Fruit fly (Drosophila melanogaster) Kc167 (cell line): ENCODE measurements around the gene Eig71Eg.

Experiments
- Myc ChIP-seq: fragments of >200 bp; optimal IDR thresholded peaks from 2 replicates; lab custom pipeline; 2017; ENCODE audit warnings: missing external identifiers
- Sin3A ChIP-seq: fragments of >200 bp; optimal IDR thresholded peaks from 2 replicates; lab custom pipeline; 2018; ENCODE audit warnings: missing external identifiers
- h ChIP-seq: fragments of >200 bp; optimal IDR thresholded peaks from 3 replicates; lab custom pipeline; 2018; ENCODE audit warnings: missing external identifiers
- insv ChIP-seq: fragments of >200 bp; optimal IDR thresholded peaks from 3 replicates; lab custom pipeline; 2018; ENCODE audit warnings: missing external identifiers
- psq ChIP-seq: fragments of >200 bp; optimal IDR thresholded peaks from 2 replicates; lab custom pipeline; 2017; ENCODE audit warnings: missing external identifiers
- ttk ChIP-seq: sonication (Bioruptor generic); optimal IDR thresholded peaks from 2 replicates; lab custom pipeline; 2017; ENCODE audit warnings: missing external identifiers

The Eig71Eg gene

dm6 chr3L:15675111-15675510, 17.7 kb downstream of the Eig71Eg start:
- TF ChIP-seq Myc (lab: Kevin White, UChicago) (no peak), ttk (no peak), psq (lab: Kevin White, UChicago) (no peak), Sin3A (no peak), h (no peak), insv (lab: Kevin White, UChicago) (no peak)

- TF ChIP-seq Sin3A (no peak), psq (lab: Kevin White, UChicago) (no peak)
Measured at dm6 chr3L:15677662-15678061, 20.2 kb downstream of the Eig71Eg start.

- TF ChIP-seq h (no peak), psq (lab: Kevin White, UChicago) (no peak), insv (lab: Kevin White, UChicago) (no peak), Sin3A (no peak), Myc (lab: Kevin White, UChicago) (no peak), ttk (no peak)
Measured at dm6 chr3L:15678284-15678683, 20.9 kb downstream of the Eig71Eg start.

dm6 chr3L:15679420-15679819, 22.0 kb downstream of the Eig71Eg start, which contains the start of gene CG7304:
Gene CG7304 (plus strand): TSS chr3L:15679720.
- TF ChIP-seq psq (lab: Kevin White, UChicago) (no peak), Sin3A (no peak), insv (lab: Kevin White, UChicago) (no peak), h (no peak), ttk (no peak), Myc (lab: Kevin White, UChicago) (no peak)

- TF ChIP-seq Myc (lab: Kevin White, UChicago) (no peak), h (no peak), psq (lab: Kevin White, UChicago) (no peak), Sin3A (no peak), ttk (no peak), insv (lab: Kevin White, UChicago) (no peak)
Measured at dm6 chr3L:15683345-15683922, 26.0 kb downstream of the Eig71Eg start, which contains the start of the genes CG7579 and Pgant8. Gene CG7579 (minus strand): TSS chr3L:15683445. Gene Pgant8 (plus strand): TSS chr3L:15683872.

- TF ChIP-seq Sin3A (no peak), psq (lab: Kevin White, UChicago) (no peak), insv (lab: Kevin White, UChicago) (no peak), Myc (lab: Kevin White, UChicago) (no peak), h (no peak), ttk (no peak)
Measured at dm6 chr3L:15684017-15684416, 26.6 kb downstream of the Eig71Eg start.

dm6 chr3L:15687802-15688201, 30.4 kb downstream of the Eig71Eg start, which contains the start of gene CG34452:
Gene CG34452 (minus strand): TSS chr3L:15687902.
- no peak for TF ChIP-seq Sin3A
- no peak for TF ChIP-seq h
- TF ChIP-seq ttk: no peak
- no peak for TF ChIP-seq psq (lab: Kevin White, UChicago)
- no peak for TF ChIP-seq insv (lab: Kevin White, UChicago)
- no peak for TF ChIP-seq Myc (lab: Kevin White, UChicago)

- TF ChIP-seq h: no peak
Measured at dm6 chr3L:15689518-15689917, 32.1 kb downstream of the Eig71Eg start.

dm6 chr3L:15690711-15691591, 33.5 kb downstream of the Eig71Eg start:
- TF ChIP-seq psq (lab: Kevin White, UChicago) (no peak), ttk (no peak), h (no peak), Sin3A (no peak), insv (lab: Kevin White, UChicago) (no peak), Myc (lab: Kevin White, UChicago) (no peak)

- no peak for TF ChIP-seq psq (lab: Kevin White, UChicago)
- TF ChIP-seq h: no peak
- no peak for TF ChIP-seq Sin3A
- TF ChIP-seq Myc (lab: Kevin White, UChicago): no peak
- TF ChIP-seq insv (lab: Kevin White, UChicago): no peak
- no peak for TF ChIP-seq ttk
Measured at dm6 chr3L:15691968-15692367, 34.5 kb downstream of the Eig71Eg start, which contains the start of gene CG34451. Gene CG34451 (minus strand): TSS chr3L:15692068.

dm6 chr3L:15692388-15692787, 35.0 kb downstream of the Eig71Eg start:
- TF ChIP-seq Myc (lab: Kevin White, UChicago) (no peak), h (no peak)

dm6 chr3L:15692794-15693532, 35.5 kb downstream of the Eig71Eg start:
- TF ChIP-seq Sin3A (no peak), insv (lab: Kevin White, UChicago) (no peak), psq (lab: Kevin White, UChicago) (no peak), Myc (lab: Kevin White, UChicago) (no peak), ttk (no peak), h (no peak)
